Fruit fly (Drosophila melanogaster): ENCODE measurements around the gene Mgstl.
A peak's percentile ranks its signal among the peaks of the same experiment; 100 is the strongest.

Gene Mgstl

dm6 chrX:21064927-21065326 lies 23.0 kb downstream of the Mgstl start:
- TF ChIP-seq pan (optimal IDR thresholded peaks at IDR 0.05) (no peak), psq (optimal IDR thresholded peaks at IDR 0.05) (no peak), CG8478 (optimal IDR thresholded peaks at IDR 0.05) (no peak), usp (GFP tag; optimal IDR thresholded peaks at IDR 0.05) (no peak), Dll (optimal IDR thresholded peaks at IDR 0.05) (no peak), EcR (GFP tag; optimal IDR thresholded peaks at IDR 0.05) (no peak)

dm6 chrX:21065775-21066174 lies 23.9 kb downstream of the Mgstl start:
- TF ChIP-seq usp (GFP tag; optimal IDR thresholded peaks at IDR 0.05) (no peak), Dll (optimal IDR thresholded peaks at IDR 0.05) (no peak), pan (optimal IDR thresholded peaks at IDR 0.05) (no peak), CG8478 (optimal IDR thresholded peaks at IDR 0.05) (no peak), EcR (GFP tag; optimal IDR thresholded peaks at IDR 0.05) (no peak), psq (optimal IDR thresholded peaks at IDR 0.05) (no peak)

DNA sequence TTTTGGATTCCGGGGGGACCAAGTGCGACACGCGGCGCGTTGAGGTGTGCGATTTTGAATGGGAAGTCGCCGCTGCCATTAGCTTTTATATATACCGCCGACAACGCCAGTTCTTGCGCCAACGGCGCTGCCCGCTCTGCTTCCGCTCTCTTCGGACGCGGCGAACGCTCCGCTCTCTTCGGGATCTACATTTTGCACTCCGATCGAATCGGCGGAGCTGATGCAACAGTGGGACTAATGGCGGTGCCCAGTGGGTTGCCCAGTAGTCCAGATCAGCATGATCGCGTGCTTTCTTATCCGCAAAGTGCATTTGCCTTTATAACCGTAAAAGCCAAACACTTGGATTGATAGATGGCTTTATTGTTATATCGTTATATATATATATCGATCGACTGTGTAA lies 25.5 kb downstream of the Mgstl start, which contains the start of gene CG32512:
TSS of gene CG32512 (minus strand) at position 67 of the 400 bp plus-strand sequence.
- TF ChIP-seq EcR (GFP tag; optimal IDR thresholded peaks at IDR 0.05) (no peak), Dll (optimal IDR thresholded peaks at IDR 0.05) (no peak)

DNA sequence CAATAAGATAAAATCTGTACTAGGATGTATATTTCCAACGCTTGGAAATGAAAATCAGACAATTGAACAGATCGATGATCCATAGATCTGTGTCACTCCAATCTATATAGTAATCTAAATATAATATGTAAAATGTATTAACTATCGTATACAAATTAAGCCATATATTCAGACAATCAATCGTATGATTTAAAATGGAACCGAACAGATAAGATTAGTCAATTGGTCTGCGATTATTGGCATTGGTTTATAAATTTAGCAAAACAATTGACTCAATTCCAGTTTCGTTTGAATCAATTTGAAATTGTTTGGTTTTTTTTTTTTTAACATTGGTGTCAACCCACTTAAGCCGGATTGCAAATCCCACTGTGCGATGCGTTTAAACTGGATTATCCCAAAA lies 26.0 kb downstream of the Mgstl start:
- no peak for TF ChIP-seq usp (GFP tag; optimal IDR thresholded peaks at IDR 0.05)

DNA sequence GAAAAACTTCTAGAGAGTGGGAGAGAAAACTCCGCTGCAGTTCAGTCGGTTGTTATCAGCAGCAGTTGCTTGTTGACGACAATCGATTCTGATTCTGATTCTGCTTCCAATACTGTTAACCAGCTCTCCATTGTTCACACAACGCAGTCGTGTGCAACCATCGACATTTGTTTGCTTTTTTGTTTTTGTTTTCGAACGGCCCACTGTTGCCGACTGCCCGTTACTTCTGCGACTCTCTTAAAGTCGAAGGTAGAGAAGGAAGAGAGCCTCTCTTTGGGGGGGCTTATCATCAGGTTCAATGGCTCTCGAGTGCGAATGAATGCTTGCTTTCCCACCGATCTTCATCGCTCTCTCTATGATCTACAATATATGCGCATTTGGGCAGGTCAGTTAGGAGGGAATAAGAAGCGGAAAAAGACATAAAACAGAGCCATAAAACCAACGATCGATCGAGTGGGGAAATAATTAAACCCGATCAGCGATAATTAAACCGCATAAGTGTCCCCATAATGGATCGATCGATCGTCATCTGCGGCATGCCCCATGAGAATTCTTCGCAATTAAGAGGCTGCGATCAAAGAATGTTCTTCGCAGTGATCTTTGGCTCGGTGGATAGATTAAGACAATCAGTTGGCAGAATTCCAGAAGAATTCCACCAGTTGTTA lies 29.9 kb downstream of the Mgstl start:
- TF ChIP-seq EcR (GFP tag; optimal IDR thresholded peaks at IDR 0.05) (peak; percentile 35 to 73), psq (optimal IDR thresholded peaks at IDR 0.05) (no peak), pan (optimal IDR thresholded peaks at IDR 0.05) (no peak), usp (GFP tag; optimal IDR thresholded peaks at IDR 0.05) (no peak), CG8478 (optimal IDR thresholded peaks at IDR 0.05) (no peak)

DNA sequence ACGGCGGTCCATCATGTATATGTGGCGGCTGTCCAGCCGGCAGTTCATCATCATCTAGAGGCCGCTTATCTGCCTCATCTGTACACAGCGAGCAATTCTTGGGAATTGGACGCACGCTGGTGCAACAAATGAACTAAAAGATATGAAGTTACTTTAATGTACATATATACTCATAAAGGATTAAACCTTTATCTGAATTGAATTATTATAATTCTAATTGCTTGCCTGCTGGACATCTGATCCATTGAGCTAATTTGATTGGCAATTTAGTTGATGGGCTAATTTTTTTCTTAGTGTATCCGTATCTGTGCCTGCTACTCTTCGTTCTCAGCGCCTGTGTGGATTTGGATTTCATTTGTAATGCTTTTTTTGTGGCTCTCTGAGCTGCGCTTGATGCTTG lies 31.0 kb downstream of the Mgstl start:
- TF ChIP-seq psq (optimal IDR thresholded peaks at IDR 0.05) (no peak), EcR (GFP tag; optimal IDR thresholded peaks at IDR 0.05) (peak in 1 of 2 experiments; percentile 13)

- TF ChIP-seq CG8478 (optimal IDR thresholded peaks at IDR 0.05) (no peak), pan (optimal IDR thresholded peaks at IDR 0.05) (no peak), EcR (GFP tag; optimal IDR thresholded peaks at IDR 0.05) (no peak), psq (optimal IDR thresholded peaks at IDR 0.05) (no peak), Dll (optimal IDR thresholded peaks at IDR 0.05) (no peak), usp (GFP tag; optimal IDR thresholded peaks at IDR 0.05) (no peak)
Observed at dm6 chrX:21073641-21074328, 31.9 kb downstream of the Mgstl start.

DNA sequence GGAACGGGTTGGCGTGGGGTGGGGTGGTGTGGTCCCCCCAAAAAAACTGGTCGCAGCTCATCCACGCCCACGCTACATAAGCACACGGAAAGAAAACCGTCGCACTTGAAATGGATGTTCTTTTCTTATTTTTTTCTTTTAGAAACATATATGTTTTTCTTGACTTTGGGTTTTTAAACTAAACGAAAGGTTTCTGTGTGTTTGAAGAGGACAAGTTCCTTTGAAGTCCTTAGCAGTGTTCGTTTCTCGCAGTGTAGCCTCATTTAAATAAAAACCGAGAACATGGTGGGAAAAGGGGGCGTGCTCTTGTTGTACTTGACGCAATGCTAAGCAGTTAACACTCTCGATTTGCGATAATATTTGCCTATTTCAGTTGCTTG lies 32.4 kb downstream of the Mgstl start:
- no peak for TF ChIP-seq EcR (GFP tag; optimal IDR thresholded peaks at IDR 0.05)
- TF ChIP-seq psq (optimal IDR thresholded peaks at IDR 0.05), result no peak
- TF ChIP-seq usp (GFP tag; optimal IDR thresholded peaks at IDR 0.05), result no peak
- no peak for TF ChIP-seq Dll (optimal IDR thresholded peaks at IDR 0.05)

DNA sequence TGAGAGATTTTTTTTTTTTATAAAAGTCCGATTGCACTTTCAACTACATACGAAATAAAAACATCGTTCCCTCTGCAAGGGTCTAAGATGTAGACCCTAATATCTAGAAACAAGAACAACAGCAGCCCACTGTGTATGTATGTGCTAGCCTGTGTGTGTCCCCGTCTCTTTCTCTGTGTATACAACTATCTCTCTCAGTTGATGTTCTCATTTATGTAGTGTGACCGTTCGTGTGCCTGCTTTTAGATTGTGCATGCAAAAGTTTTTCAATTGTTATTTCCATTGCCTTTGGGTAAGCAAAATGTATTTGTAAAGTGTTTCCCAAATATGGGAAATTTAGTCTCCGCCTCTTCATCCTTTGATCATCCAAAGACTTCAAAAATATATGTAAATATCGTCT lies 38.4 kb downstream of the Mgstl start:
- TF ChIP-seq pan (optimal IDR thresholded peaks at IDR 0.05), result no peak
- no peak for TF ChIP-seq EcR (GFP tag; optimal IDR thresholded peaks at IDR 0.05)
- no peak for TF ChIP-seq CG8478 (optimal IDR thresholded peaks at IDR 0.05)
- no peak for TF ChIP-seq usp (GFP tag; optimal IDR thresholded peaks at IDR 0.05)
- no peak for TF ChIP-seq psq (optimal IDR thresholded peaks at IDR 0.05)
- TF ChIP-seq Dll (optimal IDR thresholded peaks at IDR 0.05), result no peak

DNA sequence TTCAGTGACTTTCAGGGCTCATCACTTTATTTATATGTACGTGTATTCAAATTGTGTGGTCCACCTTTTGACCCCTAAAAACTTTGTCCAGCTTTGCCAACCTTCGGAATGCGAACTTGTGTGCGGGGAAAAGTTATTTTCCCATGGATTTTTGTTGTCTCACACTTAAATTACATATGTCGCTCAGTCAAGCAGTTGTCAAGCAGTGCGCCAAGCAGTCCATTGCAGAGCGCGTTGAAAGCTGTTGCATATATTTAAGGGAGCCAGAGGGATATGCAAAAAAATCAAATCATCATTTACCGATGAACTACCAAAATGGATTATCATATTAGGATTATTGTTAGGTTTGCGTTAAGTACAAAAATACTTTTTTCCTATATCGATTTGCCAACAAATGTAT lies 41.3 kb downstream of the Mgstl start:
- TF ChIP-seq EcR (GFP tag; optimal IDR thresholded peaks at IDR 0.05), result no peak
- TF ChIP-seq CG8478 (optimal IDR thresholded peaks at IDR 0.05), result no peak
- TF ChIP-seq usp (GFP tag; optimal IDR thresholded peaks at IDR 0.05), result no peak
- TF ChIP-seq psq (optimal IDR thresholded peaks at IDR 0.05), result no peak
- no peak for TF ChIP-seq Dll (optimal IDR thresholded peaks at IDR 0.05)
- no peak for TF ChIP-seq pan (optimal IDR thresholded peaks at IDR 0.05)

dm6 chrX:21093544-21093943 lies 51.6 kb downstream of the Mgstl start, which contains the start of gene stg1:
stg1 (plus strand) TSS chrX:21093844.
- TF ChIP-seq EcR (GFP tag; optimal IDR thresholded peaks at IDR 0.05), result no peak
- TF ChIP-seq Dll (optimal IDR thresholded peaks at IDR 0.05), result no peak
- TF ChIP-seq usp (GFP tag; optimal IDR thresholded peaks at IDR 0.05), result no peak
- TF ChIP-seq CG8478 (optimal IDR thresholded peaks at IDR 0.05), result no peak
- no peak for TF ChIP-seq pan (optimal IDR thresholded peaks at IDR 0.05)
- no peak for TF ChIP-seq psq (optimal IDR thresholded peaks at IDR 0.05)

Measured in whole organism.